Fruit fly (Drosophila melanogaster) whole organism, embryonic: ENCODE results near the gene Rdh.

ENCODE experiments used
- CG12155 ChIP-seq: fragments of 200-800 bp; sonication (Bioruptor generic); optimal IDR thresholded peaks from 3 replicates; lab custom pipeline; 2016; ENCODE audit warnings: missing biosample characterization, missing genetic modification characterization
- Camta ChIP-seq: fragments of 200-800 bp; sonication (Bioruptor generic); optimal IDR thresholded peaks from 2 replicates; lab custom pipeline; 2016; ENCODE audit warnings: missing biosample characterization, missing genetic modification characterization
- Mes4 ChIP-seq: fragments of 200-800 bp; sonication (Bioruptor generic); optimal IDR thresholded peaks from 2 replicates; lab custom pipeline; 2016; ENCODE audit warnings: missing biosample characterization, missing genetic modification characterization

- TF ChIP-seq CG12155 (GFP tag; lab: Kevin White, UChicago) (no peak), Mes4 (GFP tag; lab: Kevin White, UChicago) (no peak), Camta (GFP tag; lab: Kevin White, UChicago) (no peak)
Measured at dm6 chr3L:3868014-3868413, 42.8 kb downstream of the Rdh start.
